Fruit fly (Drosophila melanogaster): ENCODE measurements around the gene m-cup.

Gene m-cup

DNA sequence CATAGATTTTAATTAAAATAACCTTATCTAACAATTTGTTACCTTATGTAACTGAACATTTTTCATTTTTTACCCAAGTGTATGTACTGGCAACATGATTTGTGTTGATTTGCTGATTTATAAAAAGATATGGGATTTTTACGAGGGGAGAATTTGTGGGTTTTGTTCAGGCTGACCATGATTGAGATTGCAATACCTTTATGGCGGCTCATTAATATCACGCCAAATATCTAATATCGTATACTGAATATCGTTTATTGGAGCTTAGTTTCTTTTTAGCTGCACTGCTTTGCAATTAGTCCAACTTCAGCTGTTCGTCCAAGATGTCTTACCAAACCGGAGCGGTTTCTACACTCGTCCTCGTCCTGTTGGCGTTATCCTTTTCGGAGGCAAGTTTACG is 15.3 kb downstream of the m-cup start, which contains the start of gene CG31267:
TSS of gene CG31267 (plus strand) at position 301 of the 400 bp plus-strand sequence.
- TF ChIP-seq Hr96 (GFP tag; optimal IDR thresholded peaks at IDR 0.05) (no peak), cic (GFP tag; optimal IDR thresholded peaks at IDR 0.05) (no peak)

dm6 chr3R:17132098-17132712 is 17.0 kb downstream of the m-cup start, which contains the start of the genes CG4053 and CG31266:
Gene CG4053, minus strand, starts transcription at chr3R:17132198.
Gene CG31266, plus strand, starts transcription at chr3R:17132662.
- TF ChIP-seq Clk (GFP tag; optimal IDR thresholded peaks at IDR 0.05) (no peak), CG1620 (GFP tag; optimal IDR thresholded peaks at IDR 0.05) (no peak), kay (GFP tag; ENCODE audit: borderline replicate concordance) (no peak)

DNA sequence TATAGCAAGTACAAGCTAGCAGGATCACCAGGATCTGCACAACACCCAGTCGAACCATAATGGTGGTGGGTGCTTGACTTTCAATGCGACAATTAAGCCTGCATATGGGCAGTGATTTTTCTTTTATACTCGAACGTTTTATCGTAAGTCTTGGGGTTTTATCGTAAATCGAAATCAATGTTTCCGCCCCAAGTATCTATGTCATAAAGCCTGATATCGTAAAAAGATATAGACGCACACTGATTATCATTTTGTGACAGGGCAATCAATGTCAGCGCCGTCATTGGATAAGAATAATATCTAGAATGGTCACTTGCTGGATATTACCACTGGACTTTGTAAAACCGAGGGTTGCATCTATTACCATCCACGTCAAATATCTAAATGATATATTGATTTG is 18.9 kb downstream of the m-cup start, which contains the start of gene CG17475:
TSS of gene CG17475 (minus strand) at position 101 of the 400 bp plus-strand sequence.
- TF ChIP-seq ovo (GFP tag; optimal IDR thresholded peaks at IDR 0.05) = no peak
- TF ChIP-seq CG1620 (GFP tag; optimal IDR thresholded peaks at IDR 0.05) = no peak
- TF ChIP-seq CG14711 (tag; optimal IDR thresholded peaks at IDR 0.05) = no peak
- TF ChIP-seq Crg-1 (GFP tag; optimal IDR thresholded peaks at IDR 0.05) = no peak
- TF ChIP-seq bab1 (GFP tag; optimal IDR thresholded peaks at IDR 0.05) = no peak
- no peak for TF ChIP-seq pad (GFP tag; optimal IDR thresholded peaks at IDR 0.05)
- no peak for TF ChIP-seq cic (GFP tag; optimal IDR thresholded peaks at IDR 0.05)
- no peak for TF ChIP-seq CG33017 (tag; optimal IDR thresholded peaks at IDR 0.05)
- no peak for TF ChIP-seq CG7045 (GFP tag; optimal IDR thresholded peaks at IDR 0.05)
- no peak for TF ChIP-seq CG7101 (tag; optimal IDR thresholded peaks at IDR 0.05)
- TF ChIP-seq CG5204 (GFP tag; optimal IDR thresholded peaks at IDR 0.05) = no peak
- TF ChIP-seq kay (GFP tag; ENCODE audit: borderline replicate concordance) = no peak
- no peak for TF ChIP-seq cnc (optimal IDR thresholded peaks at IDR 0.05)
- no peak for TF ChIP-seq toe (GFP tag; optimal IDR thresholded peaks at IDR 0.05)
- no peak for TF ChIP-seq Mnt (GFP tag; optimal IDR thresholded peaks at IDR 0.05)
- TF ChIP-seq CG11617 (GFP tag; optimal IDR thresholded peaks at IDR 0.05) = no peak
- no peak for TF ChIP-seq tj (GFP tag; optimal IDR thresholded peaks at IDR 0.05)
- TF ChIP-seq Hr96 (GFP tag; optimal IDR thresholded peaks at IDR 0.05) = no peak
- TF ChIP-seq Clk (GFP tag; optimal IDR thresholded peaks at IDR 0.05) = no peak

- no peak for TF ChIP-seq cnc (optimal IDR thresholded peaks at IDR 0.05)
- TF ChIP-seq Hr96 (GFP tag; optimal IDR thresholded peaks at IDR 0.05) = no peak
- no peak for TF ChIP-seq CG12768 (GFP tag; optimal IDR thresholded peaks at IDR 0.05)
- TF ChIP-seq tj (GFP tag; optimal IDR thresholded peaks at IDR 0.05) = no peak
- no peak for TF ChIP-seq CG7045 (GFP tag; optimal IDR thresholded peaks at IDR 0.05)
- no peak for TF ChIP-seq pad (GFP tag; optimal IDR thresholded peaks at IDR 0.05)
- no peak for TF ChIP-seq Clk (GFP tag; optimal IDR thresholded peaks at IDR 0.05)
- TF ChIP-seq CG7101 (tag; optimal IDR thresholded peaks at IDR 0.05) = no peak
- TF ChIP-seq CG5204 (GFP tag; optimal IDR thresholded peaks at IDR 0.05) = no peak
- no peak for TF ChIP-seq Mnt (GFP tag; optimal IDR thresholded peaks at IDR 0.05)
- TF ChIP-seq bab1 (GFP tag; optimal IDR thresholded peaks at IDR 0.05) = no peak
- TF ChIP-seq CG14711 (tag; optimal IDR thresholded peaks at IDR 0.05) = no peak
- TF ChIP-seq toe (GFP tag; optimal IDR thresholded peaks at IDR 0.05) = no peak
- TF ChIP-seq CG11617 (GFP tag; optimal IDR thresholded peaks at IDR 0.05) = no peak
- TF ChIP-seq Crg-1 (GFP tag; optimal IDR thresholded peaks at IDR 0.05) = no peak
- TF ChIP-seq kay (GFP tag; ENCODE audit: borderline replicate concordance) = no peak
- no peak for TF ChIP-seq CG33017 (tag; optimal IDR thresholded peaks at IDR 0.05)
Observed at dm6 chr3R:17127912-17128311, 21.3 kb downstream of the m-cup start, which contains the start of gene CG31265. Gene CG31265, plus strand, starts transcription at chr3R:17128212.

dm6 chr3R:17126838-17127237 is 22.4 kb downstream of the m-cup start, which contains the start of the genes CG17477 and CG31269:
Gene CG17477, minus strand, starts transcription at chr3R:17126938.
Gene CG31269, plus strand, starts transcription at chr3R:17127126.
- TF ChIP-seq CG1620 (GFP tag; optimal IDR thresholded peaks at IDR 0.05) (no peak), pad (GFP tag; optimal IDR thresholded peaks at IDR 0.05) (no peak), ovo (GFP tag; optimal IDR thresholded peaks at IDR 0.05) (no peak), CG33017 (tag; optimal IDR thresholded peaks at IDR 0.05) (no peak), CG7045 (GFP tag; optimal IDR thresholded peaks at IDR 0.05) (no peak), CG12768 (GFP tag; optimal IDR thresholded peaks at IDR 0.05) (no peak), CG14711 (tag; optimal IDR thresholded peaks at IDR 0.05) (no peak), bab1 (GFP tag; optimal IDR thresholded peaks at IDR 0.05) (no peak), Mnt (GFP tag; optimal IDR thresholded peaks at IDR 0.05) (no peak), cic (GFP tag; optimal IDR thresholded peaks at IDR 0.05) (no peak), tj (GFP tag; optimal IDR thresholded peaks at IDR 0.05) (no peak), CG7101 (tag; optimal IDR thresholded peaks at IDR 0.05) (no peak), cnc (optimal IDR thresholded peaks at IDR 0.05) (no peak), Clk (GFP tag; optimal IDR thresholded peaks at IDR 0.05) (no peak), Hr96 (GFP tag; optimal IDR thresholded peaks at IDR 0.05) (no peak), CG5204 (GFP tag; optimal IDR thresholded peaks at IDR 0.05) (no peak)

DNA sequence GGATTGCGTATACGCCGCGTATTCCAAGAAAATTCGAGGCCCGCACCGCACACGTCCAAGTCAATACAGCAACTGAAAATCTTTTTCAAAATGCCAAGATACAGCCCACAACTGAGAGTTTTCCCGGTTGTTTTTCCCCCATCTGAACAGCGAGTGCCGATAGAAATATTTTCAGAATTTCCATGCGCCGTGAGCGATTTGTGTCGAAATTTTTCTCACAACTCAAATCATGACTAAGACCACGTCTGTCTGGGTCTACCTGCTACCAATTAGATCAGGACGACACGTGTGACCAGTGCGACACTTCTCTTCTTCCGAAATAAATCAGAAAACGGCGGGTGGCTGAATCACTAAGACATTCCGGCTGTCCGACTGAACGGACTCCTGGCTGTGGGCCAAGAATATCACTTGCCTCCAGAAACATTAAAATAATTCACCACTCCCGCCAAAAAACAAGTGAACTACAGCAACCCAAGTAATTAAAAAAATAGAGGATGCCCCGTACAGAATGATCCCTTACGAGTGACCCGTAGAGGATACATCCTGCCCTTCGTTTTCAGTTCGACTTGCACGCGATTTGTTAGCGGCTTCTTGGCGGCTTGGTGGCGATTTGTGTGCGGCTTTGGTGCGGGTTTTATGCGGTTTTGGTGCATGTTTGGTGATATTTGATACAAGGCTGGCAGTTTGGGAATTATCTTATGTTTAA is 23.7 kb downstream of the m-cup start, which contains the start of gene cher:
TSS of gene cher (minus strand) at position 51 of the 706 bp plus-strand sequence.
- TF ChIP-seq kay (GFP tag; ENCODE audit: borderline replicate concordance) (no peak), Crg-1 (GFP tag; optimal IDR thresholded peaks at IDR 0.05) (no peak), CG7045 (GFP tag; optimal IDR thresholded peaks at IDR 0.05) (no peak)

All from whole organism, adult.